Worm (Caenorhabditis elegans) whole organism, L2 larva: ENCODE data around the gene spsb-2.

Experiments used
- C34F6.9 ChIP-seq: fragments of 150-350 bp; optimal IDR thresholded peaks from 2 replicates; lab custom pipeline; 2014; ENCODE audit warnings: missing biosample characterization, missing genetic modification characterization
- F13H6.1 ChIP-seq: sonication (generic microtip); optimal IDR thresholded peaks from 2 replicates; lab custom pipeline; 2016; ENCODE audit warnings: missing genetic modification characterization, missing compliant biosample characterization
- R02D3.7 ChIP-seq: fragments of 150-350 bp; optimal IDR thresholded peaks from 2 replicates; lab custom pipeline; 2014; ENCODE audit warnings: missing biosample characterization, missing genetic modification characterization
- Y55F3AM.14 ChIP-seq: fragments of 200-800 bp; sonication (Bioruptor generic); optimal IDR thresholded peaks from 2 replicates; lab custom pipeline; 2018; ENCODE audit warnings: mild to moderate bottlenecking, missing genetic modification characterization, missing compliant biosample characterization
- ZK546.5 ChIP-seq: sonication (generic microtip); optimal IDR thresholded peaks from 2 replicates; lab custom pipeline; 2017; ENCODE audit warnings: missing biosample characterization, missing genetic modification characterization
- aly-2 ChIP-seq: fragments of 150-350 bp; optimal IDR thresholded peaks from 2 replicates; lab custom pipeline; 2014; ENCODE audit warnings: missing biosample characterization, missing genetic modification characterization
- ama-1 ChIP-seq: fragments of 150-350 bp; optimal IDR thresholded peaks from 2 replicates; lab custom pipeline; 2018; ENCODE audit warnings: inconsistent platforms
- blmp-1 ChIP-seq: sonication (generic microtip); optimal IDR thresholded peaks from 2 replicates; lab custom pipeline; 2017; ENCODE audit warnings: missing genetic modification characterization, mild to moderate bottlenecking, missing compliant biosample characterization, antibody characterized with exemption, moderate library complexity; ENCODE audit not compliant: insufficient read depth
- ceh-82 ChIP-seq: fragments of 150-350 bp; optimal IDR thresholded peaks from 2 replicates; lab custom pipeline; 2014; ENCODE audit warnings: missing biosample characterization, missing genetic modification characterization
- dmd-4 ChIP-seq: sonication (generic microtip); optimal IDR thresholded peaks from 2 replicates; lab custom pipeline; 2017; ENCODE audit warnings: missing biosample characterization, missing genetic modification characterization
- egl-27 ChIP-seq: sonication (generic microtip); optimal IDR thresholded peaks from 3 replicates; lab custom pipeline; 2017; ENCODE audit warnings: missing biosample characterization, missing genetic modification reagents, missing genetic modification characterization
- elt-1 ChIP-seq: fragments of 150-350 bp; optimal IDR thresholded peaks from 2 replicates; lab custom pipeline; 2014; ENCODE audit warnings: missing biosample characterization, missing genetic modification characterization
- elt-3 ChIP-seq: sonication (generic microtip); optimal IDR thresholded peaks from 2 replicates; lab custom pipeline; 2017; ENCODE audit warnings: missing biosample characterization, missing genetic modification characterization
- fos-1 ChIP-seq: fragments of 150-350 bp; optimal IDR thresholded peaks from 2 replicates; lab custom pipeline; 2014; ENCODE audit warnings: missing biosample characterization, missing genetic modification characterization
- gmeb-1 ChIP-seq: fragments of 150-350 bp; optimal IDR thresholded peaks from 2 replicates; lab custom pipeline; 2014; ENCODE audit warnings: missing biosample characterization, missing genetic modification characterization
- lin-13 ChIP-seq: fragments of 150-350 bp; optimal IDR thresholded peaks from 2 replicates; lab custom pipeline; 2014; ENCODE audit warnings: missing biosample characterization, missing genetic modification reagents, missing genetic modification characterization
- lin-39 ChIP-seq: fragments of 150-350 bp; optimal IDR thresholded peaks from 2 replicates; lab custom pipeline; 2014; ENCODE audit warnings: missing biosample characterization, missing genetic modification reagents, missing genetic modification characterization
- lsy-2 ChIP-seq, 2 experiments: fragments of 150-350 bp in 1 of 2; sonication (generic microtip) in 1 of 2; optimal IDR thresholded peaks; 2 replicates each; lab custom pipeline; 2014 to 2017; ENCODE audit warnings: missing biosample characterization in 2 of 2, missing genetic modification characterization in 2 of 2
- nhr-10 ChIP-seq: sonication (generic microtip); optimal IDR thresholded peaks from 2 replicates; lab custom pipeline; 2017; ENCODE audit warnings: missing biosample characterization, missing genetic modification characterization
- nhr-12 ChIP-seq: fragments of 150-350 bp; optimal IDR thresholded peaks from 2 replicates; lab custom pipeline; 2014; ENCODE audit warnings: missing biosample characterization, missing genetic modification characterization
- nhr-129 ChIP-seq: fragments of 150-350 bp; optimal IDR thresholded peaks from 2 replicates; lab custom pipeline; 2014; ENCODE audit warnings: missing biosample characterization, missing genetic modification characterization
- nhr-21 ChIP-seq: fragments of 150-350 bp; optimal IDR thresholded peaks from 2 replicates; lab custom pipeline; 2014; ENCODE audit warnings: missing biosample characterization, missing genetic modification characterization
- nhr-23 ChIP-seq: fragments of 150-350 bp; optimal IDR thresholded peaks from 2 replicates; lab custom pipeline; 2014; ENCODE audit warnings: missing biosample characterization, missing genetic modification reagents, missing genetic modification characterization
- nhr-237 ChIP-seq: fragments of 150-350 bp; optimal IDR thresholded peaks from 2 replicates; lab custom pipeline; 2014; ENCODE audit warnings: missing biosample characterization, missing genetic modification characterization
- nhr-6 ChIP-seq: fragments of 150-350 bp; optimal IDR thresholded peaks from 2 replicates; lab custom pipeline; 2014; ENCODE audit warnings: missing biosample characterization, missing genetic modification characterization
- nhr-77 ChIP-seq: fragments of 150-350 bp; optimal IDR thresholded peaks from 2 replicates; lab custom pipeline; 2014; ENCODE audit warnings: missing biosample characterization, missing genetic modification characterization
- peb-1 ChIP-seq: fragments of 150-350 bp; optimal IDR thresholded peaks from 2 replicates; lab custom pipeline; 2014; ENCODE audit warnings: missing biosample characterization, missing genetic modification characterization
- sem-4 ChIP-seq: fragments of 150-350 bp; optimal IDR thresholded peaks from 2 replicates; lab custom pipeline; 2014; ENCODE audit warnings: missing biosample characterization, missing genetic modification reagents, missing genetic modification characterization
- skn-1 ChIP-seq: sonication (generic microtip); optimal IDR thresholded peaks from 2 replicates; lab custom pipeline; 2017; ENCODE audit warnings: missing biosample characterization, missing genetic modification characterization
- sma-3 ChIP-seq: sonication (generic microtip); optimal IDR thresholded peaks from 2 replicates; lab custom pipeline; 2016; ENCODE audit warnings: missing genetic modification reagents, missing genetic modification characterization, missing compliant biosample characterization
- sma-9 ChIP-seq, 2 experiments: fragments of 150-350 bp in 1 of 2; sonication (generic microtip) in 1 of 2; optimal IDR thresholded peaks; 2 replicates each; lab custom pipeline; 2014 to 2016; ENCODE audit warnings: missing genetic modification characterization in 2 of 2, mild to moderate bottlenecking in 1 of 2, missing biosample characterization in 1 of 2, missing compliant biosample characterization in 1 of 2, missing genetic modification reagents in 1 of 2, moderate library complexity in 1 of 2
- unc-39 ChIP-seq: fragments of 150-350 bp; optimal IDR thresholded peaks from 2 replicates; lab custom pipeline; 2014; ENCODE audit warnings: missing biosample characterization, missing genetic modification characterization
- unc-55 ChIP-seq: fragments of 150-350 bp; sonication (generic microtip); optimal IDR thresholded peaks from 3 replicates; lab custom pipeline; 2014; ENCODE audit warnings: missing biosample characterization, missing genetic modification reagents, missing genetic modification characterization
- zag-1 ChIP-seq: fragments of 150-350 bp; optimal IDR thresholded peaks from 2 replicates; lab custom pipeline; 2014; ENCODE audit warnings: missing biosample characterization, missing genetic modification characterization
- ztf-1 ChIP-seq: fragments of 200-800 bp; sonication (Bioruptor generic); conservative IDR thresholded peaks from 2 replicates; pipeline ENCODE4 v1.3.6; 2022; ENCODE audit warnings: missing genetic modification characterization, missing compliant biosample characterization
- ztf-11 ChIP-seq: sonication (generic microtip); optimal IDR thresholded peaks from 2 replicates; lab custom pipeline; 2017; ENCODE audit warnings: missing biosample characterization, missing genetic modification characterization
- ztf-4 ChIP-seq: fragments of 150-350 bp; optimal IDR thresholded peaks from 2 replicates; lab custom pipeline; 2014; ENCODE audit warnings: missing biosample characterization, missing genetic modification characterization

The spsb-2 gene

ce11 chrII:15206234-15206633 is 23.9 kb upstream of the spsb-2 start:
- peak; percentile 0 for TF ChIP-seq F13H6.1 (tag; lab: Kevin White, UChicago)
- no peak for TF ChIP-seq nhr-77

ce11 chrII:15207562-15207961 is 22.6 kb upstream of the spsb-2 start:
- TF ChIP-seq fos-1 (peak; percentile 38), sma-9 (GFP tag; optimal IDR thresholded peaks at IDR 0.05; lab: Kevin White, UChicago) (peak; percentile 31), sma-9 (tag; optimal IDR thresholded peaks at IDR 0.05; lab: Kevin White, UChicago) (no peak), blmp-1 (tag; lab: Kevin White, UChicago) (no peak)

- TF ChIP-seq ama-1 (lab: Kevin White, UChicago): peak; percentile 2
- TF ChIP-seq lsy-2 (tag; optimal IDR thresholded peaks at IDR 0.05; lab: Kevin White, UChicago): peak; percentile 53 to 91
- no peak for TF ChIP-seq nhr-10 (tag; lab: Kevin White, UChicago)
- TF ChIP-seq gmeb-1 (tag; lab: Kevin White, UChicago): peak; percentile 32
These were observed 22.0 kb upstream of the spsb-2 start for ce11 chrII:15208151-15208550.

ce11 chrII:15208874-15209273 is 21.3 kb upstream of the spsb-2 start:
- no peak for TF ChIP-seq elt-3 (tag; lab: Kevin White, UChicago)
- no peak for TF ChIP-seq egl-27 (tag; lab: Kevin White, UChicago)
- no peak for TF ChIP-seq zag-1 (tag; lab: Kevin White, UChicago)
- no peak for TF ChIP-seq aly-2 (tag; lab: Kevin White, UChicago)
- no peak for TF ChIP-seq nhr-12 (tag; lab: Kevin White, UChicago)
- TF ChIP-seq gmeb-1 (tag; lab: Kevin White, UChicago): no peak
- no peak for TF ChIP-seq ceh-82 (tag; lab: Kevin White, UChicago)
- TF ChIP-seq ztf-11 (tag; lab: Kevin White, UChicago): no peak
- no peak for TF ChIP-seq skn-1
- TF ChIP-seq lin-13 (GFP tag; lab: Kevin White, UChicago): no peak
- no peak for TF ChIP-seq nhr-6 (tag; lab: Kevin White, UChicago)
- TF ChIP-seq ztf-4 (tag; lab: Kevin White, UChicago): no peak
- TF ChIP-seq ztf-1 (GFP tag; lab: Robert Waterston, UW): no peak

- TF ChIP-seq Y55F3AM.14 (no peak), ama-1 (lab: Kevin White, UChicago) (no peak), elt-1 (no peak), sem-4 (tag; lab: Kevin White, UChicago) (no peak), ZK546.5 (tag; lab: Kevin White, UChicago) (no peak), nhr-77 (no peak), lsy-2 (tag; optimal IDR thresholded peaks at IDR 0.05; lab: Kevin White, UChicago) (peak in 1 of 2 experiments; percentile 12), unc-39 (tag; lab: Kevin White, UChicago) (no peak), nhr-129 (tag; lab: Kevin White, UChicago) (no peak), blmp-1 (tag; lab: Kevin White, UChicago) (peak; percentile 36), nhr-21 (tag; lab: Kevin White, UChicago) (no peak), nhr-6 (tag; lab: Kevin White, UChicago) (no peak), sma-9 (GFP tag; optimal IDR thresholded peaks at IDR 0.05; lab: Kevin White, UChicago) (no peak), sma-9 (tag; optimal IDR thresholded peaks at IDR 0.05; lab: Kevin White, UChicago) (no peak), R02D3.7 (no peak), unc-55 (GFP tag; lab: Kevin White, UChicago) (peak; percentile 22), lin-13 (GFP tag; lab: Kevin White, UChicago) (no peak), nhr-23 (no peak), dmd-4 (tag; lab: Kevin White, UChicago) (no peak), lin-39 (no peak), nhr-12 (tag; lab: Kevin White, UChicago) (no peak), C34F6.9 (tag; lab: Kevin White, UChicago) (peak; percentile 32), sma-3 (GFP tag; lab: Kevin White, UChicago) (no peak), skn-1 (no peak), nhr-237 (tag; lab: Kevin White, UChicago) (no peak), peb-1 (tag; lab: Kevin White, UChicago) (no peak)
These were observed 20.8 kb upstream of the spsb-2 start for ce11 chrII:15209309-15209708.
